Worm (Caenorhabditis elegans) whole organism, L3 larva: ENCODE data around the gene F43C11.12.

ENCODE experiments used
- R02D3.7 ChIP-seq: fragments of 150-350 bp; optimal IDR thresholded peaks from 2 replicates; lab custom pipeline; 2014; ENCODE audit warnings: missing biosample characterization, missing genetic modification characterization
- ceh-16 ChIP-seq: sonication (generic microtip); optimal IDR thresholded peaks from 2 replicates; lab custom pipeline; 2017; ENCODE audit warnings: missing biosample characterization, missing genetic modification characterization
- ceh-82 ChIP-seq: fragments of 150-350 bp; optimal IDR thresholded peaks from 2 replicates; lab custom pipeline; 2014; ENCODE audit warnings: missing biosample characterization, missing genetic modification characterization
- egl-27 ChIP-seq: sonication (generic microtip); optimal IDR thresholded peaks from 4 replicates; lab custom pipeline; 2017; ENCODE audit warnings: missing biosample characterization, missing genetic modification reagents, missing genetic modification characterization
- egl-5 ChIP-seq: fragments of 150-350 bp; optimal IDR thresholded peaks from 2 replicates; lab custom pipeline; 2017; ENCODE audit warnings: missing biosample characterization, missing genetic modification reagents, missing genetic modification characterization, inconsistent platforms
- elt-1 ChIP-seq: fragments of 150-350 bp; optimal IDR thresholded peaks from 2 replicates; lab custom pipeline; 2014; ENCODE audit warnings: missing biosample characterization, missing genetic modification characterization
- elt-2 ChIP-seq: sonication (generic microtip); optimal IDR thresholded peaks from 2 replicates; lab custom pipeline; 2016; ENCODE audit warnings: missing genetic modification reagents, mild to moderate bottlenecking, missing genetic modification characterization, missing compliant biosample characterization
- elt-3 ChIP-seq, 3 experiments: fragments of 150-350 bp in 1 of 3; sonication (generic microtip) in 2 of 3; optimal IDR thresholded peaks; 2 replicates in 2 of 3; 4 replicates in 1 of 3; lab custom pipeline; 2014 to 2017; ENCODE audit warnings: missing biosample characterization in 3 of 3, missing genetic modification characterization in 3 of 3
- fkh-2 ChIP-seq: fragments of 150-350 bp; optimal IDR thresholded peaks from 2 replicates; lab custom pipeline; 2014; ENCODE audit warnings: missing biosample characterization, missing genetic modification reagents, missing genetic modification characterization
- fos-1 ChIP-seq: fragments of 150-350 bp; optimal IDR thresholded peaks from 2 replicates; lab custom pipeline; 2014; ENCODE audit warnings: missing biosample characterization, missing genetic modification characterization
- jun-1 ChIP-seq: fragments of 150-350 bp; optimal IDR thresholded peaks from 2 replicates; lab custom pipeline; 2014; ENCODE audit warnings: missing biosample characterization, missing genetic modification reagents, missing genetic modification characterization
- lin-15B ChIP-seq: fragments of 150-350 bp; optimal IDR thresholded peaks from 2 replicates; lab custom pipeline; 2014; ENCODE audit warnings: missing biosample characterization, missing genetic modification characterization
- lsy-12 ChIP-seq: sonication (generic microtip); optimal IDR thresholded peaks from 2 replicates; lab custom pipeline; 2016; ENCODE audit warnings: mild to moderate bottlenecking, missing genetic modification characterization, missing compliant biosample characterization
- mdl-1 ChIP-seq: fragments of 150-350 bp; optimal IDR thresholded peaks from 2 replicates; lab custom pipeline; 2014; ENCODE audit warnings: missing biosample characterization, missing genetic modification characterization
- nfya-1 ChIP-seq: sonication (generic microtip); optimal IDR thresholded peaks from 2 replicates; lab custom pipeline; 2017; ENCODE audit warnings: missing genetic modification characterization, mild to moderate bottlenecking, missing compliant biosample characterization, antibody characterized with exemption, moderate library complexity; ENCODE audit not compliant: insufficient read depth
- nhr-11 ChIP-seq: fragments of 150-350 bp; optimal IDR thresholded peaks from 2 replicates; lab custom pipeline; 2014; ENCODE audit warnings: missing biosample characterization, missing genetic modification characterization
- nhr-12 ChIP-seq: fragments of 150-350 bp; optimal IDR thresholded peaks from 2 replicates; lab custom pipeline; 2014; ENCODE audit warnings: missing biosample characterization, missing genetic modification characterization
- nhr-23 ChIP-seq: fragments of 150-350 bp; optimal IDR thresholded peaks from 2 replicates; lab custom pipeline; 2014; ENCODE audit warnings: missing biosample characterization, missing genetic modification reagents, missing genetic modification characterization
- nhr-237 ChIP-seq: fragments of 150-350 bp; optimal IDR thresholded peaks from 2 replicates; lab custom pipeline; 2014; ENCODE audit warnings: missing biosample characterization, missing genetic modification characterization
- nhr-25 ChIP-seq: sonication (generic microtip); optimal IDR thresholded peaks from 2 replicates; lab custom pipeline; 2017; ENCODE audit warnings: missing biosample characterization, missing genetic modification characterization
- nhr-28 ChIP-seq: fragments of 150-350 bp; optimal IDR thresholded peaks from 2 replicates; lab custom pipeline; 2014; ENCODE audit warnings: missing biosample characterization, missing genetic modification characterization
- nhr-77 ChIP-seq: fragments of 150-350 bp; optimal IDR thresholded peaks from 2 replicates; lab custom pipeline; 2014; ENCODE audit warnings: missing biosample characterization, missing genetic modification characterization
- pha-4 ChIP-seq: fragments of 150-350 bp; optimal IDR thresholded peaks from 2 replicates; lab custom pipeline; 2014; ENCODE audit warnings: missing biosample characterization, missing genetic modification reagents, missing genetic modification characterization
- pqm-1 ChIP-seq: fragments of 150-350 bp; optimal IDR thresholded peaks from 2 replicates; lab custom pipeline; 2017; ENCODE audit warnings: missing biosample characterization, missing genetic modification characterization, inconsistent platforms
- sea-2 ChIP-seq: fragments of 150-350 bp; sonication (generic microtip); optimal IDR thresholded peaks from 4 replicates; lab custom pipeline; 2014; ENCODE audit warnings: missing biosample characterization, missing genetic modification reagents, missing genetic modification characterization
- skn-1 ChIP-seq: fragments of 150-350 bp; optimal IDR thresholded peaks from 2 replicates; lab custom pipeline; 2014; ENCODE audit warnings: missing biosample characterization, missing genetic modification characterization
- snpc-4 ChIP-seq: fragments of 150-350 bp; optimal IDR thresholded peaks from 2 replicates; lab custom pipeline; 2014; ENCODE audit warnings: missing biosample characterization, missing genetic modification characterization
- tbx-2 ChIP-seq: sonication (generic microtip); optimal IDR thresholded peaks from 2 replicates; lab custom pipeline; 2016; ENCODE audit warnings: mild to moderate bottlenecking, missing genetic modification characterization, missing compliant biosample characterization
- unc-39 ChIP-seq: sonication (generic microtip); optimal IDR thresholded peaks from 4 replicates; lab custom pipeline; 2017; ENCODE audit warnings: missing biosample characterization, missing genetic modification characterization
- unc-62 ChIP-seq: fragments of 150-350 bp; sonication (generic microtip); optimal IDR thresholded peaks from 4 replicates; lab custom pipeline; 2014; ENCODE audit warnings: missing biosample characterization, missing genetic modification reagents, missing genetic modification characterization
- zag-1 ChIP-seq: fragments of 150-350 bp; optimal IDR thresholded peaks from 2 replicates; lab custom pipeline; 2014; ENCODE audit warnings: missing biosample characterization, missing genetic modification characterization
- ztf-11 ChIP-seq: fragments of 150-350 bp; optimal IDR thresholded peaks from 2 replicates; lab custom pipeline; 2014; ENCODE audit warnings: missing biosample characterization, missing genetic modification characterization
- ztf-4 ChIP-seq: fragments of 150-350 bp; optimal IDR thresholded peaks from 2 replicates; lab custom pipeline; 2014; ENCODE audit warnings: missing biosample characterization, missing genetic modification characterization

Gene F43C11.12

DNA sequence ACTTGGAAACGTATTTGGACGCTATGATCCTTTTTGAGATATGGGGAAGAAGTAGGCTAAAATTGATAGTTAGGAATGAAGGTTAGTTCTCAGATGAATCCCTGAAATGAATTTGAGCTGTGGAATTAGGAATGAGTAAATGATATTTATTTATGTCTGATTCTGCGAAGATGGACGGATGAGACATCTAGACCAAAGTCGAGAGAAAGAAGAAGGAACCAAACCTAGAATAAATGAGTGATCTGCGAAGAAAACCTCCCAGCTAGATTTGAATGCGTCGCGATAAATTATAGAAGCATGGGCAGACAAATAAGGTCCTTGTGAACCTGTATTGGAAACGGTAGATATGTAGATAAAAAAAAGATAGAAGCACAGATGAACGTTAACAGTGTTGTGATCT is 6.6 kb downstream of the F43C11.12 start, which contains the start of gene F43C11.16:
TSS of gene F43C11.16 (minus strand) at position 101 of the 400 bp plus-strand sequence.
- TF ChIP-seq fos-1: no peak
- TF ChIP-seq R02D3.7 (tag; lab: Kevin White, UChicago): no peak
- no peak for TF ChIP-seq mdl-1 (tag; lab: Kevin White, UChicago)
- TF ChIP-seq nhr-12 (tag; lab: Kevin White, UChicago): no peak
- no peak for TF ChIP-seq nhr-77 (tag; lab: Kevin White, UChicago)
- TF ChIP-seq pqm-1: no peak
- no peak for TF ChIP-seq pha-4
- TF ChIP-seq nhr-28 (tag; lab: Kevin White, UChicago): no peak
- TF ChIP-seq egl-27 (tag; lab: Kevin White, UChicago): no peak

- no peak for TF ChIP-seq elt-1 (tag; lab: Kevin White, UChicago)
- no peak for TF ChIP-seq ztf-11 (tag; lab: Kevin White, UChicago)
- no peak for TF ChIP-seq nfya-1 (tag; lab: Kevin White, UChicago)
- TF ChIP-seq nhr-237 (tag; lab: Kevin White, UChicago): no peak
- TF ChIP-seq egl-27 (tag; lab: Kevin White, UChicago): no peak
- no peak for TF ChIP-seq nhr-23 (tag; lab: Kevin White, UChicago)
- TF ChIP-seq fkh-2 (tag; lab: Kevin White, UChicago): no peak
- no peak for TF ChIP-seq elt-3 (tag; optimal IDR thresholded peaks at IDR 0.05; lab: Kevin White, UChicago)
- no peak for TF ChIP-seq egl-5
Measured at ce11 chrII:2356795-2357194, 9.7 kb downstream of the F43C11.12 start, which contains the start of gene F43C11.1. F43C11.1 (plus strand) TSS chrII:2357095.

- no peak for TF ChIP-seq snpc-4 (tag; lab: Kevin White, UChicago)
- TF ChIP-seq nhr-23 (tag; lab: Kevin White, UChicago): no peak
- no peak for TF ChIP-seq ceh-82 (tag; lab: Kevin White, UChicago)
- TF ChIP-seq ceh-16 (tag; lab: Kevin White, UChicago): no peak
- TF ChIP-seq elt-2 (tag; lab: Kevin White, UChicago): no peak
- no peak for TF ChIP-seq nhr-28 (tag; lab: Kevin White, UChicago)
- no peak for TF ChIP-seq jun-1 (tag; lab: Kevin White, UChicago)
- no peak for TF ChIP-seq nhr-11 (tag; lab: Kevin White, UChicago)
- TF ChIP-seq egl-5: no peak
- no peak for TF ChIP-seq unc-62 (GFP tag; lab: Kevin White, UChicago)
- no peak for TF ChIP-seq elt-1 (tag; lab: Kevin White, UChicago)
- no peak for TF ChIP-seq fkh-2 (tag; lab: Kevin White, UChicago)
- no peak for TF ChIP-seq ztf-4 (tag; lab: Kevin White, UChicago)
- no peak for TF ChIP-seq lsy-12 (tag; lab: Kevin White, UChicago)
- TF ChIP-seq pqm-1: no peak
Measured at ce11 chrII:2354476-2354875, 12.0 kb downstream of the F43C11.12 start, which contains the start of gene F43C11.2. F43C11.2 (plus strand) TSS chrII:2354776.

DNA sequence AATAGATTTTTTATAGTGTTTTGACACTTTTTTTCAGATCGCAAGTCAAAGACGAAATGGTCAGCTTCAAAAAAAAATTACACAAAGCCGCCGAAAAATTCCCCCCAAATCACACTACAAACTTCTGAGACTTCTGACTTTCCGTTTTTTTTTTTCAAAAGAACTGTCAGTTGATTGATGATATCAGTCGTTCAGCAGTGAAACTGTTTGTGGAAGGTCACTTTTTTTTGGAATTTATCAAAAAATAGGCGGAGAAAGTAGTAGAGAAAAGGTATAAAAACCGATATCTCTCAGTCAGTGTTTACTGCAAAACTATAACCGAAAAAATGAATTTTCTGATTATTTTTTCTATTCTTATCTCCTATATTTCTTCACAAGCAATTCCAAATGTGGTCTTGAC is 13.5 kb downstream of the F43C11.12 start, which contains the start of gene F43C11.3:
TSS of gene F43C11.3 (plus strand) at position 301 of the 400 bp plus-strand sequence.
- no peak for TF ChIP-seq unc-39 (tag; lab: Kevin White, UChicago)
- no peak for TF ChIP-seq pqm-1
- TF ChIP-seq tbx-2 (tag; lab: Kevin White, UChicago): no peak
- no peak for TF ChIP-seq ceh-82 (tag; lab: Kevin White, UChicago)
- TF ChIP-seq ceh-16 (tag; lab: Kevin White, UChicago): no peak
- TF ChIP-seq pha-4: no peak
- no peak for TF ChIP-seq mdl-1 (tag; lab: Kevin White, UChicago)
- TF ChIP-seq skn-1 (tag; lab: Kevin White, UChicago): no peak
- no peak for TF ChIP-seq nhr-77 (tag; lab: Kevin White, UChicago)
- TF ChIP-seq nhr-237 (tag; lab: Kevin White, UChicago): no peak
- no peak for TF ChIP-seq sea-2 (GFP tag; lab: Kevin White, UChicago)
- no peak for TF ChIP-seq lin-15B (tag; lab: Kevin White, UChicago)
- TF ChIP-seq zag-1 (tag; lab: Kevin White, UChicago): no peak
- TF ChIP-seq elt-2 (tag; lab: Kevin White, UChicago): no peak
- no peak for TF ChIP-seq nhr-25 (tag; lab: Kevin White, UChicago)
- TF ChIP-seq nhr-12 (tag; lab: Kevin White, UChicago): no peak
- no peak for TF ChIP-seq elt-1 (tag; lab: Kevin White, UChicago)
- TF ChIP-seq, all 47 proteins: peak for 0

DNA sequence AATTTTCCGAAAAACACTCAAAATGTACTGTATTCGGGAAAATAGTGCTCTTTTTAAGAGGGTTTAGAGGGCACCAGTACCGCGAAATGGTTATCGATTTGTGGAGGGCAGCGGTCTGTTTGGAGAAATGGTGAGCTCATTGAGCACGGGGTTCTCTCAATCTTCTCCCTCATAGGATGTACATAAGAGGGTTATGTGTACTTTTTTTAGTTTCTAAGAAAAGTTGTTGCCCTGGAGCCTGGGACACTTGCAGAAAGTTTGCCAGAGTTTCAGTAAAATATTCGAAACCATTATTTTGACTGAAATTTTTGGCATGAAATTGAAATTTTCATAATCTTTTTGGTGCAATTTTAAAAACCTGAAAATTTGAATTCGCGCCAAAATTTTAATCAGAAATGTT is 14.0 kb downstream of the F43C11.12 start, which contains the start of gene F43C11.10:
TSS of gene F43C11.10 (minus strand) at position 101 of the 400 bp plus-strand sequence.
- TF ChIP-seq jun-1 (tag; lab: Kevin White, UChicago): no peak
